Worm (Caenorhabditis elegans) whole organism, L4/young adult: ENCODE results near the gene bath-31.

Experiments used
- W03F9.2 ChIP-seq: fragments of 150-350 bp; optimal IDR thresholded peaks from 2 replicates; lab custom pipeline; 2014; ENCODE audit warnings: missing biosample characterization, missing genetic modification characterization
- dao-5 ChIP-seq: sonication (generic microtip); optimal IDR thresholded peaks from 2 replicates; lab custom pipeline; 2016; ENCODE audit warnings: missing genotype, missing genetic modification characterization, moderate library complexity, missing compliant biosample characterization
- him-1 ChIP-seq: sonication (generic microtip); optimal IDR thresholded peaks from 2 replicates; lab custom pipeline; 2016; ENCODE audit warnings: missing genotype, missing genetic modification reagents, missing genetic modification characterization, missing compliant biosample characterization

- TF ChIP-seq him-1 (tag; lab: Kevin White, UChicago) (no peak), dao-5 (tag; lab: Kevin White, UChicago) (no peak), W03F9.2 (tag; lab: Kevin White, UChicago) (no peak)
Measured at ce11 chrII:3779463-3779862, 47.7 kb downstream of the bath-31 start, which contains the start of gene T24E12.11.
